Worm (Caenorhabditis elegans) whole organism, young adult: ENCODE results near the gene clec-70.

Source experiments
- B0019.2 ChIP-seq: fragments of 200-800 bp; sonication (Bioruptor generic); conservative IDR thresholded peaks from 2 replicates; pipeline ENCODE4 v1.3.6; 2022; ENCODE audit warnings: missing genetic modification reagents, missing genetic modification characterization, missing compliant biosample characterization
- B0035.1 ChIP-seq: sonication (generic microtip); optimal IDR thresholded peaks from 2 replicates; lab custom pipeline; 2016; ENCODE audit warnings: missing genetic modification characterization, mild to moderate bottlenecking, missing compliant biosample characterization, missing genotype, missing genetic modification reagents
- B0336.3 ChIP-seq: fragments of 200-800 bp; sonication (Bioruptor generic); IDR thresholded peaks from 2 replicates; pipeline ENCODE4 v1.3.6; 2022; ENCODE audit warnings: missing genetic modification characterization, missing compliant biosample characterization
- F23B12.7 ChIP-seq: sonication (generic microtip); optimal IDR thresholded peaks from 2 replicates; lab custom pipeline; 2017; ENCODE audit warnings: missing genetic modification characterization, mild to moderate bottlenecking, missing compliant biosample characterization, antibody characterized with exemption, moderate library complexity; ENCODE audit not compliant: insufficient read depth
- F33H1.4 ChIP-seq: fragments of 200-800 bp; sonication (Bioruptor generic); IDR thresholded peaks from 2 replicates; pipeline ENCODE4 v1.3.6; 2022; ENCODE audit warnings: missing genetic modification reagents, missing genetic modification characterization, missing compliant biosample characterization
- T07F8.4 ChIP-seq: sonication (generic microtip); optimal IDR thresholded peaks from 2 replicates; lab custom pipeline; 2016; ENCODE audit warnings: mild to moderate bottlenecking, missing genetic modification characterization, moderate library complexity, missing compliant biosample characterization
- T26A5.8 ChIP-seq: sonication (generic microtip); optimal IDR thresholded peaks from 2 replicates; lab custom pipeline; 2016; ENCODE audit warnings: missing genetic modification characterization, missing compliant biosample characterization
- Y53G8AR.9 ChIP-seq: fragments of 200-800 bp; sonication (Bioruptor generic); conservative IDR thresholded peaks from 2 replicates; pipeline ENCODE4 v1.3.6; 2022; ENCODE audit warnings: missing genetic modification reagents, missing genetic modification characterization, missing compliant biosample characterization
- Y56A3A.18 ChIP-seq: fragments of 200-800 bp; sonication (Bioruptor generic); IDR thresholded peaks from 2 replicates; pipeline ENCODE4 v1.3.6; 2022; ENCODE audit warnings: missing genetic modification reagents, missing genetic modification characterization, missing compliant biosample characterization
- Y67H2A.10 ChIP-seq: fragments of 200-800 bp; sonication (Bioruptor generic); conservative IDR thresholded peaks from 2 replicates; pipeline ENCODE4 v1.3.6; 2022; ENCODE audit warnings: missing genetic modification reagents, missing genetic modification characterization, missing compliant biosample characterization
- attf-5 ChIP-seq: fragments of 200-800 bp; sonication (Bioruptor generic); optimal IDR thresholded peaks from 2 replicates; lab custom pipeline; 2018; ENCODE audit warnings: mild to moderate bottlenecking, missing genetic modification characterization, missing compliant biosample characterization
- attf-6 ChIP-seq: fragments of 200-800 bp; sonication (Bioruptor generic); IDR thresholded peaks from 2 replicates; pipeline ENCODE4 v1.3.6; 2022; ENCODE audit warnings: missing genetic modification reagents, missing genetic modification characterization, missing compliant biosample characterization
- bed-1 ChIP-seq: fragments of 200-800 bp; sonication (Bioruptor generic); IDR thresholded peaks from 2 replicates; pipeline ENCODE4 v1.3.6; 2022; ENCODE audit warnings: missing genetic modification reagents, missing genetic modification characterization, missing compliant biosample characterization
- ccch-3 ChIP-seq: fragments of 200-800 bp; sonication (Bioruptor generic); optimal IDR thresholded peaks from 2 replicates; lab custom pipeline; 2018; ENCODE audit warnings: mild to moderate bottlenecking, missing genetic modification characterization, missing compliant biosample characterization
- ceh-100 ChIP-seq: fragments of 200-800 bp; sonication (Bioruptor generic); IDR thresholded peaks from 2 replicates; pipeline ENCODE4 v1.3.6; 2022; ENCODE audit warnings: missing genetic modification reagents, missing genetic modification characterization, missing compliant biosample characterization
- ceh-79 ChIP-seq: sonication (generic microtip); optimal IDR thresholded peaks from 2 replicates; lab custom pipeline; 2017; ENCODE audit warnings: mild to moderate bottlenecking, missing genetic modification characterization, missing compliant biosample characterization
- chd-7 ChIP-seq: sonication (generic microtip); optimal IDR thresholded peaks from 2 replicates; lab custom pipeline; 2016; ENCODE audit warnings: mild to moderate bottlenecking, missing genetic modification characterization, moderate library complexity, missing compliant biosample characterization
- die-1 ChIP-seq: sonication (generic microtip); optimal IDR thresholded peaks from 2 replicates; lab custom pipeline; 2016; ENCODE audit warnings: missing genotype, mild to moderate bottlenecking, missing genetic modification characterization, missing compliant biosample characterization
- efl-1 ChIP-seq: fragments of 150-350 bp; optimal IDR thresholded peaks from 2 replicates; lab custom pipeline; 2014; ENCODE audit warnings: missing biosample characterization, missing genetic modification reagents, missing genetic modification characterization
- egl-18 ChIP-seq: fragments of 200-800 bp; sonication (Bioruptor generic); IDR thresholded peaks from 2 replicates; pipeline ENCODE4 v1.3.6; 2022; ENCODE audit warnings: missing genetic modification reagents, missing genetic modification characterization, missing compliant biosample characterization
- ekl-4 ChIP-seq: fragments of 200-800 bp; sonication (Bioruptor generic); IDR thresholded peaks from 2 replicates; pipeline ENCODE4 v1.3.6; 2022; ENCODE audit warnings: missing genetic modification reagents, missing genetic modification characterization, missing compliant biosample characterization
- gei-17 ChIP-seq: fragments of 200-800 bp; sonication (Bioruptor generic); optimal IDR thresholded peaks from 2 replicates; lab custom pipeline; 2018; ENCODE audit warnings: mild to moderate bottlenecking, missing genetic modification characterization, missing compliant biosample characterization
- let-607 ChIP-seq, 2 experiments: fragments of 200-800 bp in 1 of 2; sonication (Bioruptor generic) in 1 of 2; sonication (generic microtip) in 1 of 2; optimal IDR thresholded peaks; 2 replicates each; lab custom pipeline; 2016 to 2018; ENCODE audit warnings: mild to moderate bottlenecking in 2 of 2, missing compliant biosample characterization in 2 of 2, missing genetic modification characterization in 2 of 2, moderate library complexity in 2 of 2, missing genotype in 1 of 2
- lsl-1 ChIP-seq: fragments of 200-800 bp; sonication (Bioruptor generic); optimal IDR thresholded peaks from 2 replicates; lab custom pipeline; 2018; ENCODE audit warnings: mild to moderate bottlenecking, missing genetic modification characterization, moderate library complexity, missing compliant biosample characterization
- lsy-27 ChIP-seq: sonication (generic microtip); optimal IDR thresholded peaks from 2 replicates; lab custom pipeline; 2017; ENCODE audit warnings: missing genetic modification characterization, mild to moderate bottlenecking, missing compliant biosample characterization, antibody characterized with exemption, missing genotype, borderline replicate concordance; ENCODE audit not compliant: insufficient read depth
- madf-10 ChIP-seq: sonication (generic microtip); optimal IDR thresholded peaks from 2 replicates; lab custom pipeline; 2016; ENCODE audit warnings: mild to moderate bottlenecking, missing genetic modification characterization, missing compliant biosample characterization
- mcd-1 ChIP-seq: fragments of 200-800 bp; sonication (Bioruptor generic); IDR thresholded peaks from 2 replicates; pipeline ENCODE4 v1.3.6; 2022; ENCODE audit warnings: missing genetic modification reagents, missing genetic modification characterization, missing compliant biosample characterization
- nfya-1 ChIP-seq: sonication (generic microtip); optimal IDR thresholded peaks from 2 replicates; lab custom pipeline; 2017; ENCODE audit warnings: antibody characterized with exemption, missing compliant biosample characterization, missing genetic modification characterization, borderline replicate concordance; ENCODE audit not compliant: insufficient read depth
- nhr-179 ChIP-seq: sonication (generic microtip); optimal IDR thresholded peaks from 2 replicates; lab custom pipeline; 2016; ENCODE audit warnings: mild to moderate bottlenecking, missing genetic modification characterization, missing compliant biosample characterization
- rcor-1 ChIP-seq: fragments of 200-800 bp; sonication (Bioruptor generic); IDR thresholded peaks from 2 replicates; pipeline ENCODE4 v1.3.6; 2022; ENCODE audit warnings: missing genetic modification reagents, missing genetic modification characterization, missing compliant biosample characterization
- rec-8 ChIP-seq, 2 experiments: sonication (generic microtip); optimal IDR thresholded peaks; 2 replicates each; lab custom pipeline; 2016; ENCODE audit warnings: mild to moderate bottlenecking in 2 of 2, missing genetic modification characterization in 2 of 2, missing genetic modification reagents in 2 of 2, missing genotype in 2 of 2, missing biosample characterization in 1 of 2, missing compliant biosample characterization in 1 of 2, moderate library complexity in 1 of 2
- sdz-38 ChIP-seq: sonication (generic microtip); optimal IDR thresholded peaks from 2 replicates; lab custom pipeline; 2016; ENCODE audit warnings: missing genotype, missing genetic modification characterization, missing compliant biosample characterization
- sea-2 ChIP-seq: fragments of 200-800 bp; sonication (Bioruptor generic); IDR thresholded peaks from 2 replicates; pipeline ENCODE4 v1.3.6; 2022; ENCODE audit warnings: missing genetic modification characterization, missing compliant biosample characterization
- snpc-1.1 ChIP-seq: sonication (generic microtip); optimal IDR thresholded peaks from 2 replicates; lab custom pipeline; 2017; ENCODE audit warnings: missing genetic modification characterization, mild to moderate bottlenecking, missing compliant biosample characterization, antibody characterized with exemption, moderate library complexity, missing genotype, missing genetic modification reagents; ENCODE audit not compliant: insufficient read depth
- snpc-3.4 ChIP-seq: sonication (generic microtip); optimal IDR thresholded peaks from 2 replicates; lab custom pipeline; 2017; ENCODE audit warnings: missing genetic modification characterization, mild to moderate bottlenecking, missing compliant biosample characterization, antibody characterized with exemption, moderate library complexity, missing genotype, missing genetic modification reagents
- tbp1 ChIP-seq: fragments of 200-800 bp; sonication (Bioruptor generic); optimal IDR thresholded peaks from 2 replicates; lab custom pipeline; 2018; ENCODE audit warnings: mild to moderate bottlenecking, missing genetic modification characterization, missing compliant biosample characterization
- tlf-1 ChIP-seq: fragments of 200-800 bp; sonication (Bioruptor generic); optimal IDR thresholded peaks from 2 replicates; lab custom pipeline; 2018; ENCODE audit warnings: mild to moderate bottlenecking, missing genetic modification characterization, missing compliant biosample characterization
- unc-62 ChIP-seq: fragments of 150-350 bp; optimal IDR thresholded peaks from 2 replicates; lab custom pipeline; 2014; ENCODE audit warnings: missing biosample characterization, missing genetic modification reagents, missing genetic modification characterization
- zfh-2 ChIP-seq: fragments of 200-800 bp; sonication (Bioruptor generic); conservative IDR thresholded peaks from 2 replicates; pipeline ENCODE4 v1.3.6; 2022; ENCODE audit warnings: missing genetic modification reagents, missing genetic modification characterization, missing compliant biosample characterization
- ztf-22 ChIP-seq: fragments of 200-800 bp; sonication (Bioruptor generic); optimal IDR thresholded peaks from 2 replicates; lab custom pipeline; 2018; ENCODE audit warnings: mild to moderate bottlenecking, missing genetic modification characterization, moderate library complexity, missing compliant biosample characterization
- ztf-25 ChIP-seq: fragments of 200-800 bp; sonication (Bioruptor generic); IDR thresholded peaks from 2 replicates; pipeline ENCODE4 v1.3.6; 2022; ENCODE audit warnings: missing genetic modification reagents, missing genetic modification characterization, missing compliant biosample characterization
- ztf-3 ChIP-seq: fragments of 200-800 bp; sonication (Bioruptor generic); optimal IDR thresholded peaks from 2 replicates; lab custom pipeline; 2018; ENCODE audit warnings: mild to moderate bottlenecking, missing genetic modification characterization, missing compliant biosample characterization

clec-70 gene

ce11 chrIV:3894004-3894480 is 38.5 kb upstream of the clec-70 start, which contains the start of gene F56D6.8:
Gene F56D6.8 (minus strand): TSS chrIV:3894430.
- no peak for TF ChIP-seq chd-7 (tag; lab: Kevin White, UChicago)
- no peak for TF ChIP-seq Y67H2A.10
- no peak for TF ChIP-seq snpc-1.1 (tag; lab: Kevin White, UChicago)
- no peak for TF ChIP-seq efl-1 (GFP tag; lab: Kevin White, UChicago)
- no peak for TF ChIP-seq ceh-79 (tag; lab: Kevin White, UChicago)
- no peak for TF ChIP-seq T07F8.4 (tag; lab: Kevin White, UChicago)

- TF ChIP-seq mcd-1 (GFP tag; lab: Robert Waterston, UW) (no peak), tlf-1 (no peak), zfh-2 (no peak)
Observed at ce11 chrIV:3894770-3895169, 37.7 kb upstream of the clec-70 start, which contains the start of gene dct-8. Gene dct-8 (plus strand): TSS chrIV:3895070.

ce11 chrIV:3899719-3900554 is 32.6 kb upstream of the clec-70 start, which contains the start of gene srz-62:
Gene srz-62 (plus strand): TSS chrIV:3900504.
- TF ChIP-seq lsl-1 (GFP tag; lab: Kevin White, UChicago) (no peak), B0336.3 (GFP tag; lab: Robert Waterston, UW) (no peak), ztf-3 (GFP tag; lab: Kevin White, UChicago) (no peak), attf-5 (GFP tag; lab: Kevin White, UChicago) (no peak), die-1 (tag; lab: Kevin White, UChicago) (no peak), F33H1.4 (GFP tag; lab: Robert Waterston, UW) (no peak), ztf-25 (GFP tag; lab: Robert Waterston, UW) (no peak), bed-1 (GFP tag; lab: Robert Waterston, UW) (no peak), rcor-1 (no peak), nhr-179 (tag; lab: Kevin White, UChicago) (no peak), lsy-27 (no peak), ceh-100 (no peak), tlf-1 (peak; percentile 50), tbp1 (peak; percentile 17), F23B12.7 (no peak), T26A5.8 (tag; lab: Kevin White, UChicago) (no peak), snpc-3.4 (tag; lab: Kevin White, UChicago) (no peak), B0035.1 (no peak), madf-10 (tag; lab: Kevin White, UChicago) (no peak), ccch-3 (GFP tag; lab: Kevin White, UChicago) (no peak), B0019.2 (GFP tag; lab: Robert Waterston, UW) (no peak), rec-8 (tag; optimal IDR thresholded peaks at IDR 0.05; lab: Kevin White, UChicago) (no peak), sdz-38 (tag; lab: Kevin White, UChicago) (no peak), egl-18 (no peak), nfya-1 (tag; lab: Kevin White, UChicago) (no peak), efl-1 (GFP tag; lab: Kevin White, UChicago) (no peak), Y53G8AR.9 (GFP tag; lab: Robert Waterston, UW) (no peak), ztf-22 (GFP tag; lab: Kevin White, UChicago) (peak; percentile 82), let-607 (tag; optimal IDR thresholded peaks at IDR 0.05; lab: Kevin White, UChicago) (peak in 1 of 2 experiments; percentile 48), Y56A3A.18 (GFP tag; lab: Robert Waterston, UW) (peak; percentile 44; the same call in 1 of the 2 replicates), unc-62 (GFP tag; lab: Kevin White, UChicago) (peak; percentile 88), attf-6 (no peak), ekl-4 (GFP tag; lab: Robert Waterston, UW) (no peak), gei-17 (GFP tag; lab: Kevin White, UChicago) (no peak), sea-2 (GFP tag; lab: Robert Waterston, UW) (no peak)
